Fruit fly (Drosophila melanogaster): ENCODE measurements around the gene VAChT.
A peak's percentile ranks its signal among the peaks of the same experiment; 100 is the strongest.

VAChT gene

DNA sequence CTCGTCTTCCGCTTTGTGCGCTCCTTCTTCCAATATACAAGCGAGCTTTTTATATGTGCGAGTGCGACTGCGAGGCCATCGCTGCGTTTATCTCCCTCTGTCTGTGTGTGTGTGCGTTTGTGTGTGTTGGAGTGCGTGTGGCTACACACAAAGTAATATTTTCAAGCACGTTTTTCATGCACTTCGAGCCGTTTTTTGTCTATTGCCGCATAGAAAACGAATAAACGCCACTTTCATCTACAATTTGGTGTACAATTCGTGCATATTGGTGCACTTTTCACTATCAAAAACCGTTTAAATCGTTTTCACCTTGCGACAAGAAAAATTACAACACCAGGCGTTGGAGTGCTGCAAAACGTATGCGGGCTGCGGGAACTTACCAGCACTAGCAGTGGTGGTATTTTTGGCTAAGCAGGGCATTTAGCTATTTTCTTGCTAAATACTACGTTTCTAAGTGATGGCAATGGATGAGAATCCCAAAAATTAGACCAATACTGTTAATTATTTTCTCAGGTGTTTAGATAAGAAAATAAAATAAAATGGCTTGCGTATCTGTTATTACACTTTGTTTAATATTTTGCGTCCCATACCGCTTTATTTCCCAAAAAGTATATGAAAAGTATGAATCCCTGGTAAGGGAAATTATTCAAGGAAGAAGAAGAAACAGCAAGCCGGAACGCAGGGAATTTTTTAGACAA lies 46.2 kb upstream of the VAChT start, which contains the start of the genes CG31224 and CstF64 (continued):
- peak; percentile 66 for TF ChIP-seq p53 (GFP tag; optimal IDR thresholded peaks at IDR 0.05)
- peak; percentile 80 for TF ChIP-seq stc (GFP tag; IDR thresholded peaks at IDR 0.05)
- peak; percentile 85 for TF ChIP-seq ERR (GFP tag; optimal IDR thresholded peaks at IDR 0.05)
- peak; percentile 43; the same call in 1 of the 3 replicates for TF ChIP-seq C15 (GFP tag; IDR thresholded peaks at IDR 0.05)
- 0 out of 2 replicates have a peak, but pooled peaks have one; percentile 25 for TF ChIP-seq toy (GFP tag; IDR thresholded peaks at IDR 0.05)
- peak; percentile 71 for TF ChIP-seq her (GFP tag; optimal IDR thresholded peaks at IDR 0.05)
- TF ChIP-seq hth (optimal IDR thresholded peaks at IDR 0.05): no peak
- peak; percentile 73 for TF ChIP-seq Atf6 (GFP tag; IDR thresholded peaks at IDR 0.05)
- peak; percentile 79 for TF ChIP-seq HmgZ (tag; optimal IDR thresholded peaks at IDR 0.05)
- TF ChIP-seq CG10654 (GFP tag; optimal IDR thresholded peaks at IDR 0.05): peak; percentile 89
- peak; percentile 83 for TF ChIP-seq CG17359 (tag; optimal IDR thresholded peaks at IDR 0.05)
- TF ChIP-seq CG11247 (GFP tag; IDR thresholded peaks at IDR 0.05): peak; percentile 80
- peak; percentile 83 for TF ChIP-seq CG9609 (GFP tag; optimal IDR thresholded peaks at IDR 0.05)
- TF ChIP-seq Xrp1 (GFP tag; IDR thresholded peaks at IDR 0.05): peak; percentile 84
- no peak for TF ChIP-seq vnd (GFP tag; IDR thresholded peaks at IDR 0.05; ENCODE audit: partially characterized antibody)
- no peak for TF ChIP-seq wek (GFP tag; optimal IDR thresholded peaks at IDR 0.05)
- no peak for TF ChIP-seq CG2678 (tag; optimal IDR thresholded peaks at IDR 0.05)
- TF ChIP-seq fd96Cb (tag; optimal IDR thresholded peaks at IDR 0.05): peak; percentile 79
- TF ChIP-seq gsb (GFP tag; IDR thresholded peaks at IDR 0.05): no peak
- TF ChIP-seq CG5180 (GFP tag; optimal IDR thresholded peaks at IDR 0.05): no peak
- TF ChIP-seq tap (tag; optimal IDR thresholded peaks at IDR 0.05): no peak
- peak; percentile 95 for TF ChIP-seq Sry-β (GFP tag; optimal IDR thresholded peaks at IDR 0.05)
- no peak for TF ChIP-seq CG42726 (GFP tag; IDR thresholded peaks at IDR 0.05; ENCODE audit: partially characterized antibody)
- no peak; the same call in 1 of the 2 replicates for TF ChIP-seq CG31441 (GFP tag; IDR thresholded peaks at IDR 0.05)
- peak; percentile 87 for TF ChIP-seq CG17361 (GFP tag; IDR thresholded peaks at IDR 0.05)
- TF ChIP-seq CG11560 (tag; IDR thresholded peaks at IDR 0.05): peak; percentile 54; the same call in 2 of the 3 replicates
- peak; percentile 77 for TF ChIP-seq vfl (GFP tag; optimal IDR thresholded peaks at IDR 0.05)
- TF ChIP-seq sc (optimal IDR thresholded peaks at IDR 0.05): no peak
- TF ChIP-seq sc (GFP tag; optimal IDR thresholded peaks at IDR 0.05): peak; percentile 74
- no peak for TF ChIP-seq nau (GFP tag; optimal IDR thresholded peaks at IDR 0.05)
- peak; percentile 63; the same call in 1 of the 3 replicates for TF ChIP-seq CG6175 (GFP tag; IDR thresholded peaks at IDR 0.05)
- TF ChIP-seq grn (GFP tag; optimal IDR thresholded peaks at IDR 0.05): no peak
- no peak for TF ChIP-seq mirr (GFP tag; optimal IDR thresholded peaks at IDR 0.05)
- peak; percentile 79 for TF ChIP-seq btn (GFP tag; optimal IDR thresholded peaks at IDR 0.05)
- TF ChIP-seq Awh (GFP tag; IDR thresholded peaks at IDR 0.05): peak; percentile 74; the same call in 1 of the 2 replicates
- peak; percentile 55 for TF ChIP-seq croc (GFP tag; conservative IDR thresholded peaks at IDR 0.05)
- no peak for TF ChIP-seq usp (GFP tag; optimal IDR thresholded peaks at IDR 0.05)
- TF ChIP-seq CG10274 (GFP tag; optimal IDR thresholded peaks at IDR 0.05): peak; percentile 49
- TF ChIP-seq CG11695 (GFP tag; IDR thresholded peaks at IDR 0.05): peak; percentile 65
- TF ChIP-seq unc-4 (GFP tag; IDR thresholded peaks at IDR 0.05; ENCODE audit: partially characterized antibody): no peak; the same call in 1 of the 2 replicates
- TF ChIP-seq Max (GFP tag; optimal IDR thresholded peaks at IDR 0.05): peak; percentile 80
- TF ChIP-seq Gug (GFP tag; IDR thresholded peaks at IDR 0.05): peak; percentile 75
- TF ChIP-seq CG16863 (GFP tag; optimal IDR thresholded peaks at IDR 0.05): peak; percentile 83
- TF ChIP-seq Jarid2 (GFP tag; optimal IDR thresholded peaks at IDR 0.05): no peak
- no peak for TF ChIP-seq BtbVII (GFP tag; optimal IDR thresholded peaks at IDR 0.05)
- TF ChIP-seq CG11093 (GFP tag; IDR thresholded peaks at IDR 0.05): peak; percentile 73; the same call in 2 of the 3 replicates
- peak; percentile 85 for TF ChIP-seq sob (GFP tag; IDR thresholded peaks at IDR 0.05)
- TF ChIP-seq cad (GFP tag; optimal IDR thresholded peaks at IDR 0.05): no peak
- peak; percentile 76 for TF ChIP-seq CG30020 (tag; optimal IDR thresholded peaks at IDR 0.05)
- peak; percentile 81 for TF ChIP-seq CG15696 (tag; optimal IDR thresholded peaks at IDR 0.05)
- TF ChIP-seq dm (GFP tag; optimal IDR thresholded peaks at IDR 0.05): peak; percentile 83

All from whole organism, embryonic.